Fruit fly (Drosophila melanogaster) whole organism, pupa: Measurements from ENCODE around the gene chif.

Source experiments
- CG13204 ChIP-seq: fragments of 200-800 bp; sonication (Bioruptor generic); optimal IDR thresholded peaks from 2 replicates; lab custom pipeline; 2018; ENCODE audit warnings: missing biosample characterization, mild to moderate bottlenecking, missing genetic modification characterization, moderate library complexity
- CG14655 ChIP-seq: fragments of 200-800 bp; sonication (Bioruptor generic); optimal IDR thresholded peaks from 3 replicates; lab custom pipeline; 2017; ENCODE audit warnings: mild to moderate bottlenecking, missing biosample characterization, missing genetic modification reagents, missing genetic modification characterization
- CG15710 ChIP-seq: fragments of 200-800 bp; sonication (Bioruptor generic); optimal IDR thresholded peaks from 2 replicates; lab custom pipeline; 2018; ENCODE audit warnings: missing biosample characterization, mild to moderate bottlenecking, missing genetic modification characterization, moderate library complexity
- CG17806 ChIP-seq: fragments of 200-800 bp; sonication (Bioruptor generic); optimal IDR thresholded peaks from 2 replicates; lab custom pipeline; 2018; ENCODE audit warnings: missing biosample characterization, mild to moderate bottlenecking, missing genetic modification characterization, moderate library complexity
- CG34367 ChIP-seq: fragments of 200-800 bp; sonication (Bioruptor generic); optimal IDR thresholded peaks from 2 replicates; lab custom pipeline; 2018; ENCODE audit warnings: missing biosample characterization, mild to moderate bottlenecking, missing genetic modification characterization
- CG8301 ChIP-seq: fragments of 200-800 bp; sonication (Bioruptor generic); optimal IDR thresholded peaks from 2 replicates; lab custom pipeline; 2018; ENCODE audit warnings: missing biosample characterization, mild to moderate bottlenecking, missing genetic modification characterization
- EcR ChIP-seq: fragments of 200-800 bp; sonication (Bioruptor generic); optimal IDR thresholded peaks from 3 replicates; lab custom pipeline; 2019; ENCODE audit warnings: missing biosample characterization, missing genetic modification characterization, mild to moderate bottlenecking, moderate library complexity, missing genetic modification reagents
- fd96Ca ChIP-seq: fragments of 200-800 bp; sonication (Bioruptor generic); IDR thresholded peaks from 3 replicates; pipeline ENCODE4 v1.3.6; 2022; ENCODE audit warnings: missing biosample characterization, missing genetic modification characterization
- rn ChIP-seq: fragments of 200-800 bp; sonication (Bioruptor generic); IDR thresholded peaks from 2 replicates; pipeline ENCODE4 v1.3.6; 2022; ENCODE audit warnings: missing biosample characterization, missing genetic modification characterization

DNA sequence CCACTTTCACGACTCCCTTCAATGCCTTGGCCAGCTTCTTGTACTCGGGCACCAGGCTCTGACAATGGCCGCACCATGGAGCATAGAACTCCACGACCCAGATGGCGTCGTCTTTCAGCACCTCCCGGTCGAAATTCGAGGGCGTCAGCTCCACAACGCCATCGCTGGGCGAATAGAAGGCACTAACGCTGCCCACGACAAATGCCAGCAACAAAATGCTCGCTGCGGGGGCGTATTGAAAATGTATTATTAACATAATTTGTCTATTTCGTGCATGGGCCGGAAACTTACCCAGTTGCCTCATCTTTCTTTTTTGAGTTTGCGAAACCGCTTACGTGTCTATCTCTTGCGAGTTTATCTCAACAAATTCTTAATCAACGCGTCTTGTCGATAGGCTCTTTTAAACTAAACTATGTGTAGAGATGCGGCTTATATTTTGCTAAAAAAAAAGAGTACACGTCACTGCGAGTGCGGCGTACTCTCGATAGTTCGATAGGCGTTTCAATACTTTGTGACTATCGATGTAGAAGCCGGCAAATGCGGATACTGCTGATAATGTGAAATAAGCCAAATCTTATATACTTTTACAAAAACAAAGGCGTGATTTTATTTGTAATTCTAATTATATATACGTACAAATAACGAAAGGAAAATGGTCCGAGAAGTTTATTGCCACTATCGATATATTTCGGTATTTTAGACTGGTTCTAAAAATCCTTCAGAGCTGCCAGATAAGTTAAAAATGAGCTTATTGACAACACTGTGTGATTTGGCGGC lies 4.0 kb upstream of the chif start, which contains the start of gene CaBP1:
- TF ChIP-seq CG14655 (GFP tag; lab: Kevin White, UChicago), result no peak
- TF ChIP-seq CG13204 (GFP tag; lab: Kevin White, UChicago), result no peak
- TF ChIP-seq rn (GFP tag; lab: Robert Waterston, UW), result no peak
- TF ChIP-seq CG34367 (tag; lab: Kevin White, UChicago), result no peak
- TF ChIP-seq CG15710 (tag; lab: Kevin White, UChicago), result no peak
- TF ChIP-seq EcR (GFP tag; lab: Kevin White, UChicago), result no peak
- no peak for TF ChIP-seq CG8301 (tag; lab: Kevin White, UChicago)
- no peak for TF ChIP-seq CG17806 (tag; lab: Kevin White, UChicago)
- TF ChIP-seq fd96Ca (GFP tag; lab: Robert Waterston, UW), result no peak
